Worm (Caenorhabditis elegans) whole organism, late embryonic: Measurements from ENCODE around the gene srz-95.

Source experiments
- ahr-1 ChIP-seq: sonication (generic microtip); optimal IDR thresholded peaks from 2 replicates; lab custom pipeline; 2016; ENCODE audit warnings: missing genetic modification characterization, missing compliant biosample characterization
- tbx-2 ChIP-seq: sonication (generic microtip); optimal IDR thresholded peaks from 2 replicates; lab custom pipeline; 2016; ENCODE audit warnings: missing genetic modification characterization, missing compliant biosample characterization
- zip-5 ChIP-seq: sonication (generic microtip); optimal IDR thresholded peaks from 2 replicates; lab custom pipeline; 2016; ENCODE audit warnings: missing genetic modification characterization, missing compliant biosample characterization

DNA sequence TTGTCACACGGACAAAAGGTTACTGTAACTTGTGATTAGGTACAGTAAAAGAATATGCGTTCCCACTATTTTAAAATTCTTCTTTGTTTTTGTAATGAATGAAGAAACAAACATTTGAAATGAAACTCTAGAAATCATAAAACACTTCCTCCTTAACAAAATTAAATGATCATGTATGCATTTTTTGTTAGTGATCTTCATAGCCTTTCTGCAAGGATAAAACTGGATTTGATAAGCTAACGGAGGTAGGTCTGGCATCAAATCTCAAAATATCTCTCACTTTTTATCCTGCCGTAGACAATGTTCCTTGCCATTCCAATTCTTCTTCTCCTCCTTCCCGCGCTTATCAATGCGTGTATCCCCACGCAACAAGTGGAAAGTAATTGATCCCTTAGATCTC lies 40.3 kb upstream of the srz-95 start, which contains the start of gene clec-238:
- TF ChIP-seq zip-5 (tag; lab: Kevin White, UChicago): no peak
- TF ChIP-seq tbx-2: no peak
- TF ChIP-seq ahr-1 (tag; lab: Kevin White, UChicago): no peak
